Worm (Caenorhabditis elegans): Measurements from ENCODE around the gene pqn-67.

Gene pqn-67

ce11 chrV:12967110-12967509 lies 42.9 kb downstream of the pqn-67 start, which contains the start of gene R186.3:
R186.3 (minus strand) TSS chrV:12967210.
- TF ChIP-seq ztf-29 (GFP tag; IDR thresholded peaks at IDR 0.05), result no peak
- no peak for TF ChIP-seq tab-1 (GFP tag; IDR thresholded peaks at IDR 0.05)

- TF ChIP-seq cog-1 (tag; optimal IDR thresholded peaks at IDR 0.05), result peak; percentile 52
Measured at ce11 chrV:12967925-12968327, 43.7 kb downstream of the pqn-67 start, which contains the start of gene R186.8. R186.8 (minus strand) TSS chrV:12967982.

- TF ChIP-seq tab-1 (GFP tag; IDR thresholded peaks at IDR 0.05), result no peak
- TF ChIP-seq med-1 (GFP tag; optimal IDR thresholded peaks at IDR 0.05; ENCODE audit: insufficient read depth), result no peak
- no peak for TF ChIP-seq cog-1 (tag; optimal IDR thresholded peaks at IDR 0.05)
- no peak for TF ChIP-seq klf-2 (GFP tag; conservative IDR thresholded peaks at IDR 0.05)
- TF ChIP-seq flt-1 (GFP tag; IDR thresholded peaks at IDR 0.05), result no peak
- TF ChIP-seq T22C8.4 (GFP tag; IDR thresholded peaks at IDR 0.05), result no peak
- no peak for TF ChIP-seq ztf-29 (GFP tag; IDR thresholded peaks at IDR 0.05)
- no peak for TF ChIP-seq ztf-23 (GFP tag; IDR thresholded peaks at IDR 0.05)
- no peak for TF ChIP-seq ref-1 (GFP tag; conservative IDR thresholded peaks at IDR 0.05)
Measured at ce11 chrV:12968555-12968954, 44.3 kb downstream of the pqn-67 start, which contains the start of gene lin-46. lin-46 (plus strand) TSS chrV:12968855.

- TF ChIP-seq flt-1 (GFP tag; IDR thresholded peaks at IDR 0.05) (no peak), ztf-23 (GFP tag; IDR thresholded peaks at IDR 0.05) (no peak), T22C8.4 (GFP tag; IDR thresholded peaks at IDR 0.05) (no peak), ztf-29 (GFP tag; IDR thresholded peaks at IDR 0.05) (no peak), cog-1 (tag; optimal IDR thresholded peaks at IDR 0.05) (no peak), tab-1 (GFP tag; IDR thresholded peaks at IDR 0.05) (no peak), med-1 (GFP tag; optimal IDR thresholded peaks at IDR 0.05; ENCODE audit: insufficient read depth) (no peak), ref-1 (GFP tag; conservative IDR thresholded peaks at IDR 0.05) (no peak), klf-2 (GFP tag; conservative IDR thresholded peaks at IDR 0.05) (no peak)
Measured at ce11 chrV:12970575-12971160, 46.4 kb downstream of the pqn-67 start, which contains the start of gene pnn-1. pnn-1 (plus strand) TSS chrV:12971110.

ce11 chrV:12974047-12974446 lies 49.8 kb downstream of the pqn-67 start:
- TF ChIP-seq cog-1 (tag; optimal IDR thresholded peaks at IDR 0.05), result no peak
- TF ChIP-seq med-1 (GFP tag; optimal IDR thresholded peaks at IDR 0.05; ENCODE audit: insufficient read depth), result no peak
- TF ChIP-seq klf-2 (GFP tag; conservative IDR thresholded peaks at IDR 0.05), result no peak
- no peak for TF ChIP-seq ref-1 (GFP tag; conservative IDR thresholded peaks at IDR 0.05)
- TF ChIP-seq T22C8.4 (GFP tag; IDR thresholded peaks at IDR 0.05), result no peak
- TF ChIP-seq flt-1 (GFP tag; IDR thresholded peaks at IDR 0.05), result no peak
- no peak for TF ChIP-seq ztf-23 (GFP tag; IDR thresholded peaks at IDR 0.05)
- TF ChIP-seq ztf-29 (GFP tag; IDR thresholded peaks at IDR 0.05), result no peak
- TF ChIP-seq tab-1 (GFP tag; IDR thresholded peaks at IDR 0.05), result no peak
